Worm (Caenorhabditis elegans): Measurements from ENCODE around the gene B0250.5.

DNA sequence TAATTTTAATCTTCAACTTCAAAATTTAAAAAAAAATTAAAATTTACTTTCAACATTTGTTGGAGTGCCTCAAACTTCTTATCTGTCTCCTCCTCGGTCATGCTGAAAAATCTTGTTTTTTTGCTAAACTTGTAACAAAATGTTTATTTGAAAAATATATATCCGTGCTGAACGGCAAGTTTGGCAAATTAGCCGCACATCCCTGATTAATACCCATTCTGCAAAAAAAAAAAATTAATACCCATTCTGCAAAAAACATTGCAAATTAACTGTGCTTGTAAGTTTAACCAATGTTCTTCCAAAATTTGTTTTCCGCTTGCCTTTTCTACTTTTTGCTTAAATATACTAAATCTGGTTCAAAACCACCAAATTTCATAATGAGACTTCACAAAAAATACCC, 40.6 kb upstream of the B0250.5 start, which contains the start of gene F48F5.6:
- TF ChIP-seq ceh-83 (GFP tag; optimal IDR thresholded peaks at IDR 0.05) (no peak), pha-4 (tag; optimal IDR thresholded peaks at IDR 0.05) (no peak), nhr-28 (tag; optimal IDR thresholded peaks at IDR 0.05) (no peak), snpc-4 (tag; optimal IDR thresholded peaks at IDR 0.05) (no peak), lsy-2 (tag; optimal IDR thresholded peaks at IDR 0.05) (no peak), unc-62 (GFP tag; optimal IDR thresholded peaks at IDR 0.05) (no peak), hlh-1 (tag; optimal IDR thresholded peaks at IDR 0.05) (no peak), ztf-11 (tag; optimal IDR thresholded peaks at IDR 0.05) (no peak), nhr-237 (tag; optimal IDR thresholded peaks at IDR 0.05) (no peak), mls-2 (tag; optimal IDR thresholded peaks at IDR 0.05) (no peak), nhr-12 (tag; optimal IDR thresholded peaks at IDR 0.05) (no peak), sem-2 (GFP tag; optimal IDR thresholded peaks at IDR 0.05) (no peak), drap-1 (GFP tag; optimal IDR thresholded peaks at IDR 0.05) (no peak)
